Fruit fly (Drosophila melanogaster): Measurements from ENCODE around the gene CG34355.
A peak's percentile ranks its signal among the peaks of the same experiment; 100 is the strongest.

The CG34355 gene

dm6 chr3R:23890886-23891285 is 87.2 kb downstream of the CG34355 start, which contains the start of gene TfIIA-S (continued):
- no peak for TF ChIP-seq CG15479 (GFP tag; optimal IDR thresholded peaks at IDR 0.05)
- TF ChIP-seq Dref (GFP tag; IDR thresholded peaks at IDR 0.05) = no peak
- TF ChIP-seq gt (GFP tag; IDR thresholded peaks at IDR 0.05) = no peak
- TF ChIP-seq Six4 (GFP tag; optimal IDR thresholded peaks at IDR 0.05) = peak; percentile 52
- no peak for TF ChIP-seq ro (GFP tag; IDR thresholded peaks at IDR 0.05)
- no peak for TF ChIP-seq CG11696 (GFP tag; IDR thresholded peaks at IDR 0.05)
- peak; percentile 99 for TF ChIP-seq CG10267 (tag; optimal IDR thresholded peaks at IDR 0.05)
- TF ChIP-seq CG4854 (GFP tag; optimal IDR thresholded peaks at IDR 0.05) = peak; percentile 68
- no peak for TF ChIP-seq nau (GFP tag; optimal IDR thresholded peaks at IDR 0.05)
- TF ChIP-seq CG8944 (GFP tag; optimal IDR thresholded peaks at IDR 0.05) = peak; percentile 85
- TF ChIP-seq Sin3A (optimal IDR thresholded peaks at IDR 0.05) = peak; percentile 65
- TF ChIP-seq Jarid2 (GFP tag; optimal IDR thresholded peaks at IDR 0.05) = peak; percentile 60
- peak; percentile 65 for TF ChIP-seq Mes4 (GFP tag; optimal IDR thresholded peaks at IDR 0.05)
- peak; percentile 63 for TF ChIP-seq CG16863 (GFP tag; optimal IDR thresholded peaks at IDR 0.05)
- TF ChIP-seq pita (GFP tag; optimal IDR thresholded peaks at IDR 0.05) = no peak
- TF ChIP-seq corto (GFP tag; optimal IDR thresholded peaks at IDR 0.05) = no peak
- TF ChIP-seq Deaf1 (tag; optimal IDR thresholded peaks at IDR 0.05) = no peak
- TF ChIP-seq nmo (GFP tag; optimal IDR thresholded peaks at IDR 0.05) = peak; percentile 60
- peak; percentile 99 for TF ChIP-seq Ets65A (GFP tag)
- no peak for TF ChIP-seq Sry-β (GFP tag; optimal IDR thresholded peaks at IDR 0.05)
- TF ChIP-seq amos (GFP tag; IDR thresholded peaks at IDR 0.05; ENCODE audit: partially characterized antibody) = no peak
- TF ChIP-seq hkb (optimal IDR thresholded peaks at IDR 0.05) = peak; percentile 55
- no peak for TF ChIP-seq hkb (GFP tag; IDR thresholded peaks at IDR 0.05)
- peak; percentile 17 for TF ChIP-seq Hr39 (optimal IDR thresholded peaks at IDR 0.05)
- peak; percentile 76 for TF ChIP-seq MTF-1 (GFP tag; optimal IDR thresholded peaks at IDR 0.05; ENCODE audit: borderline replicate concordance)
- TF ChIP-seq chif (GFP tag; optimal IDR thresholded peaks at IDR 0.05) = peak; percentile 73 to 77
- TF ChIP-seq CG7372 (GFP tag; IDR thresholded peaks at IDR 0.05) = no peak
- TF ChIP-seq H15 (GFP tag; IDR thresholded peaks at IDR 0.05) = no peak
- no peak for TF ChIP-seq B-H1 (GFP tag; IDR thresholded peaks at IDR 0.05)
- TF ChIP-seq CG32532 (GFP tag; IDR thresholded peaks at IDR 0.05) = no peak
- TF ChIP-seq run (tag; optimal IDR thresholded peaks at IDR 0.05) = no peak
- TF ChIP-seq Awh (GFP tag; IDR thresholded peaks at IDR 0.05) = no peak
- TF ChIP-seq CTCF (GFP tag; optimal IDR thresholded peaks at IDR 0.05) = peak; percentile 97
- no peak for TF ChIP-seq CG10274 (GFP tag; optimal IDR thresholded peaks at IDR 0.05)
- TF ChIP-seq HLH54F (GFP tag; optimal IDR thresholded peaks at IDR 0.05) = peak; percentile 90
- TF ChIP-seq CG17361 (GFP tag; IDR thresholded peaks at IDR 0.05) = no peak
- no peak for TF ChIP-seq dati (GFP tag; IDR thresholded peaks at IDR 0.05)
- TF ChIP-seq CG8388 (GFP tag; optimal IDR thresholded peaks at IDR 0.05) = no peak
- TF ChIP-seq CG8290 (GFP tag; optimal IDR thresholded peaks at IDR 0.05) = peak; percentile 85
- peak; percentile 62 to 96 for TF ChIP-seq CG8290 (tag; optimal IDR thresholded peaks at IDR 0.05)
- peak; percentile 61 for TF ChIP-seq CG3995 (GFP tag; optimal IDR thresholded peaks at IDR 0.05)
- TF ChIP-seq ranshi (GFP tag; IDR thresholded peaks at IDR 0.05) = no peak
- TF ChIP-seq Atf6 (GFP tag; IDR thresholded peaks at IDR 0.05) = no peak
- TF ChIP-seq HHEX (GFP tag; optimal IDR thresholded peaks at IDR 0.05) = peak; percentile 71
- TF ChIP-seq trem (tag; optimal IDR thresholded peaks at IDR 0.05) = peak; percentile 88
- TF ChIP-seq GATAe (GFP tag; conservative IDR thresholded peaks at IDR 0.05) = no peak
- TF ChIP-seq zf30C (GFP tag; optimal IDR thresholded peaks at IDR 0.05) = no peak
- peak; percentile 72 for TF ChIP-seq phol (tag; optimal IDR thresholded peaks at IDR 0.05)
- no peak for TF ChIP-seq CG1529 (GFP tag; optimal IDR thresholded peaks at IDR 0.05)
- peak; percentile 94 for TF ChIP-seq CG33213 (GFP tag; optimal IDR thresholded peaks at IDR 0.05)
- peak; percentile 69 for TF ChIP-seq Max (GFP tag; optimal IDR thresholded peaks at IDR 0.05)
- TF ChIP-seq CG1602 (GFP tag; optimal IDR thresholded peaks at IDR 0.05) = peak; percentile 76
- TF ChIP-seq CG17385 (GFP tag; optimal IDR thresholded peaks at IDR 0.05) = peak; percentile 55
- peak; percentile 22 for TF ChIP-seq fd96Cb (tag; optimal IDR thresholded peaks at IDR 0.05)

Measured in whole organism, embryonic.